Fruit fly (Drosophila melanogaster): ENCODE results near the gene vvl.

dm6 chr3L:6809396-6809795, 19.4 kb downstream of the vvl start:
- TF ChIP-seq brk (GFP tag; optimal IDR thresholded peaks at IDR 0.05) = peak; percentile 23
- TF ChIP-seq fru (GFP tag; optimal IDR thresholded peaks at IDR 0.05) = peak; percentile 66
- TF ChIP-seq h (GFP tag; optimal IDR thresholded peaks at IDR 0.05) = peak; percentile 75
- no peak for TF ChIP-seq Myc (optimal IDR thresholded peaks at IDR 0.05)
- peak; percentile 59 for TF ChIP-seq psq (GFP tag; optimal IDR thresholded peaks at IDR 0.05)
- TF ChIP-seq usp (GFP tag; optimal IDR thresholded peaks at IDR 0.05) = no peak
- no peak for TF ChIP-seq pan (optimal IDR thresholded peaks at IDR 0.05)
- TF ChIP-seq Hnf4 (GFP tag; optimal IDR thresholded peaks at IDR 0.05) = peak; percentile 56

Data from whole organism, wandering third instar larva.